Worm (Caenorhabditis elegans) whole organism, early embryonic: ENCODE measurements around the gene T26H5.10.

Experiments used
- B0310.2 ChIP-seq: sonication (generic microtip); optimal IDR thresholded peaks from 2 replicates; lab custom pipeline; 2016; ENCODE audit warnings: mild to moderate bottlenecking, missing genetic modification characterization, missing compliant biosample characterization
- F13C5.2 ChIP-seq: sonication (generic microtip); optimal IDR thresholded peaks from 2 replicates; lab custom pipeline; 2017; ENCODE audit warnings: mild to moderate bottlenecking, missing genetic modification characterization, inconsistent platforms, missing compliant biosample characterization
- aly-1 ChIP-seq: sonication (generic microtip); optimal IDR thresholded peaks from 2 replicates; lab custom pipeline; 2016; ENCODE audit warnings: missing genetic modification characterization, missing compliant biosample characterization
- ama-1 ChIP-seq: fragments of 150-350 bp; optimal IDR thresholded peaks from 2 replicates; lab custom pipeline; 2014
- ceh-13 ChIP-seq: fragments of 200-800 bp; sonication (Bioruptor generic); optimal IDR thresholded peaks from 2 replicates; lab custom pipeline; 2018; ENCODE audit warnings: mild to moderate bottlenecking, missing genetic modification characterization, missing compliant biosample characterization
- ceh-36 ChIP-seq: sonication (generic microtip); optimal IDR thresholded peaks from 2 replicates; lab custom pipeline; 2016; ENCODE audit warnings: missing genetic modification characterization, inconsistent platforms, missing compliant biosample characterization
- ets-7 ChIP-seq: sonication (generic microtip); optimal IDR thresholded peaks from 2 replicates; lab custom pipeline; 2016; ENCODE audit warnings: missing genotype, missing genetic modification characterization, missing compliant biosample characterization
- flt-1 ChIP-seq: fragments of 200-800 bp; sonication (Bioruptor generic); IDR thresholded peaks from 2 replicates; pipeline ENCODE4 v1.3.6; 2022; ENCODE audit warnings: missing genetic modification characterization, missing compliant biosample characterization
- hmbx-1 ChIP-seq: sonication (generic microtip); optimal IDR thresholded peaks from 2 replicates; lab custom pipeline; 2016; ENCODE audit warnings: mild to moderate bottlenecking, missing genetic modification characterization, missing compliant biosample characterization
- hmg-4 ChIP-seq: fragments of 200-800 bp; sonication (Bioruptor generic); optimal IDR thresholded peaks from 2 replicates; lab custom pipeline; 2018; ENCODE audit warnings: mild to moderate bottlenecking, missing genetic modification characterization, missing compliant biosample characterization
- hnd-1 ChIP-seq: sonication (generic microtip); optimal IDR thresholded peaks from 2 replicates; lab custom pipeline; 2016; ENCODE audit warnings: missing genetic modification characterization, missing compliant biosample characterization
- pes-1 ChIP-seq: fragments of 200-800 bp; sonication (Bioruptor generic); IDR thresholded peaks from 2 replicates; pipeline ENCODE4 v1.3.6; 2022; ENCODE audit warnings: missing genetic modification reagents, missing genetic modification characterization, missing compliant biosample characterization
- scrt-1 ChIP-seq: fragments of 200-800 bp; sonication (Bioruptor generic); IDR thresholded peaks from 2 replicates; pipeline ENCODE4 v1.3.6; 2022; ENCODE audit warnings: missing genetic modification characterization, missing compliant biosample characterization
- sea-1 ChIP-seq: fragments of 200-800 bp; sonication (Bioruptor generic); conservative IDR thresholded peaks from 2 replicates; pipeline ENCODE4 v1.3.6; 2022; ENCODE audit warnings: missing genetic modification characterization, missing compliant biosample characterization
- tbx-11 ChIP-seq: fragments of 200-800 bp; sonication (Bioruptor generic); IDR thresholded peaks from 2 replicates; pipeline ENCODE4 v1.3.6; 2022; ENCODE audit warnings: missing genetic modification characterization, missing compliant biosample characterization
- tbx-37 ChIP-seq: fragments of 200-800 bp; sonication (Bioruptor generic); conservative IDR thresholded peaks from 2 replicates; pipeline ENCODE4 v1.3.6; 2022; ENCODE audit warnings: missing genetic modification reagents, missing genetic modification characterization, missing compliant biosample characterization
- tra-4 ChIP-seq: sonication (generic microtip); optimal IDR thresholded peaks from 2 replicates; lab custom pipeline; 2017; ENCODE audit warnings: missing genetic modification characterization, missing compliant biosample characterization

T26H5.10 gene

ce11 chrV:15443708-15444107 is at the start of gene T26H5.10:
Gene T26H5.10 (minus strand): TSS chrV:15443808.
- TF ChIP-seq F13C5.2: no peak

- TF ChIP-seq B0310.2 (tag; lab: Kevin White, UChicago) (no peak), aly-1 (no peak), tbx-11 (no peak), hmbx-1 (tag; lab: Kevin White, UChicago) (no peak), hmg-4 (GFP tag; lab: Kevin White, UChicago) (no peak), ceh-13 (GFP tag; lab: Kevin White, UChicago) (no peak), ceh-36 (tag; lab: Kevin White, UChicago) (no peak), sea-1 (GFP tag; lab: Robert Waterston, UW) (no peak), flt-1 (GFP tag; lab: Robert Waterston, UW) (no peak), tbx-37 (GFP tag; lab: Robert Waterston, UW) (no peak), scrt-1 (no peak)
Observed at ce11 chrV:15492518-15492917, 48.9 kb upstream of the T26H5.10 start, which contains the start of gene str-264. Gene str-264 (minus strand): TSS chrV:15492618.

ce11 chrV:15487764-15488163 is 44.2 kb upstream of the T26H5.10 start, which contains the start of gene srw-21:
Gene srw-21 (plus strand): TSS chrV:15488064.
- no peak for TF ChIP-seq tbx-37 (GFP tag; lab: Robert Waterston, UW)
- TF ChIP-seq hmbx-1 (tag; lab: Kevin White, UChicago): no peak
- TF ChIP-seq scrt-1: no peak
- TF ChIP-seq sea-1 (GFP tag; lab: Robert Waterston, UW): no peak
- no peak for TF ChIP-seq F13C5.2
- no peak for TF ChIP-seq tra-4 (tag; lab: Kevin White, UChicago)
- TF ChIP-seq ceh-13 (GFP tag; lab: Kevin White, UChicago): no peak
- no peak for TF ChIP-seq hnd-1 (tag; lab: Kevin White, UChicago)
- TF ChIP-seq flt-1 (GFP tag; lab: Robert Waterston, UW): no peak
- no peak for TF ChIP-seq ama-1 (lab: Kevin White, UChicago)
- TF ChIP-seq aly-1: no peak
- no peak for TF ChIP-seq B0310.2 (tag; lab: Kevin White, UChicago)

DNA sequence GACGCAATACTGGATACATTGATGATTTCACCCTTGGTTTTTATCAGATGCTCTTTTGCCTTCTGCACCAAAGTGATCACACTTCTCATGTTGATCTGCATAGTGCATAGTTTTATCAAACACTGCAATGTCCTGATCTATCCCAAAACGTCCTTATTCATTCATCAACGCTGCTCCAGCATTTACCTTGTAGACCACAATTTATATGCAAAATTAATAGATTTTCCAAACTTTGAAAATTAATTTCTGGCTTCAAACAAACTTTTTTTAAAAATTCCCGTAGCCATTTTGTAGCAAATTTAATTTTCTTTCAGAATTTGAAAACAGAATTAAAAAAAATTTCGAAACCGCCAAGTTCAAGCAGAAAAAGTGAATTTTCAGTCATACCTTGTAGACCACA is 40.9 kb upstream of the T26H5.10 start, which contains the start of gene C06B8.3:
Gene C06B8.3 (minus strand): TSS at position 101 of the 400 bp plus-strand sequence.
- no peak for TF ChIP-seq sea-1 (GFP tag; lab: Robert Waterston, UW)
- no peak for TF ChIP-seq ets-7 (tag; lab: Kevin White, UChicago)
- no peak for TF ChIP-seq ceh-36 (tag; lab: Kevin White, UChicago)
- TF ChIP-seq hmg-4 (GFP tag; lab: Kevin White, UChicago): no peak
- no peak for TF ChIP-seq hnd-1 (tag; lab: Kevin White, UChicago)
- no peak for TF ChIP-seq tbx-37 (GFP tag; lab: Robert Waterston, UW)
- no peak for TF ChIP-seq hmbx-1 (tag; lab: Kevin White, UChicago)
- TF ChIP-seq pes-1 (GFP tag; lab: Robert Waterston, UW): no peak
- no peak for TF ChIP-seq ceh-13 (GFP tag; lab: Kevin White, UChicago)
- no peak for TF ChIP-seq B0310.2 (tag; lab: Kevin White, UChicago)
- no peak for TF ChIP-seq ama-1 (lab: Kevin White, UChicago)
- no peak for TF ChIP-seq tra-4 (tag; lab: Kevin White, UChicago)
- TF ChIP-seq scrt-1: no peak
- TF ChIP-seq aly-1: no peak

ce11 chrV:15483563-15483962 is 40.0 kb upstream of the T26H5.10 start:
- no peak for TF ChIP-seq ceh-13 (GFP tag; lab: Kevin White, UChicago)
- no peak for TF ChIP-seq hnd-1 (tag; lab: Kevin White, UChicago)
- no peak for TF ChIP-seq ceh-36 (tag; lab: Kevin White, UChicago)
- no peak for TF ChIP-seq tbx-11
- TF ChIP-seq ets-7 (tag; lab: Kevin White, UChicago): no peak

DNA sequence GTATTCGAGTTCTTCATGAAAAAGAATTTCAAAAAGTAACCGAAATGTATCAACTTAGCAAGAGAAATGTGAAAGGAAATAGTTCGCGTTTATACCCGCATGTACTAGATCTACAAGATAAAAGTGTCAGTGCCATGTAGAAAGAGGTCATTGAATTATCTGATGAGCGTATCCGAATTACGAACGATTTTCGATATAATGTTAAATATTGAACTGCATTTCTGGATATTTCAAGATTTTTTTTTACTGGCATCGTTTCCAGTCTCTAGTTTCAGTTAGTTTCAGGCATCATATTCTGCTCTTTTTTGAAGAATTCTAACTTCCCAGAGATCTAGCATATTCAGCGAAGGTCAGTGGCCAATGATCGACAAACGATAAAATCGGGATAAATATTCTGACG is 37.8 kb upstream of the T26H5.10 start, which contains the start of gene nhr-150:
Gene nhr-150 (minus strand): TSS at position 92 of the 400 bp plus-strand sequence.
- no peak for TF ChIP-seq ama-1 (lab: Kevin White, UChicago)
- no peak for TF ChIP-seq ceh-36 (tag; lab: Kevin White, UChicago)
- no peak for TF ChIP-seq hnd-1 (tag; lab: Kevin White, UChicago)
- no peak for TF ChIP-seq flt-1 (GFP tag; lab: Robert Waterston, UW)
- TF ChIP-seq B0310.2 (tag; lab: Kevin White, UChicago): no peak
- no peak for TF ChIP-seq sea-1 (GFP tag; lab: Robert Waterston, UW)
- TF ChIP-seq aly-1: no peak
- no peak for TF ChIP-seq F13C5.2
- no peak for TF ChIP-seq ceh-13 (GFP tag; lab: Kevin White, UChicago)
- no peak for TF ChIP-seq tbx-37 (GFP tag; lab: Robert Waterston, UW)
- TF ChIP-seq tbx-11: no peak

- TF ChIP-seq pes-1 (GFP tag; lab: Robert Waterston, UW) (no peak), scrt-1 (no peak), F13C5.2 (no peak), tbx-11 (no peak), tra-4 (tag; lab: Kevin White, UChicago) (no peak), flt-1 (GFP tag; lab: Robert Waterston, UW) (no peak)
Observed at ce11 chrV:15480505-15481075, 37.0 kb upstream of the T26H5.10 start.

- TF ChIP-seq tbx-37 (GFP tag; lab: Robert Waterston, UW): no peak
- no peak for TF ChIP-seq sea-1 (GFP tag; lab: Robert Waterston, UW)
- TF ChIP-seq hmbx-1 (tag; lab: Kevin White, UChicago): no peak
- TF ChIP-seq F13C5.2: no peak
- no peak for TF ChIP-seq ets-7 (tag; lab: Kevin White, UChicago)
- TF ChIP-seq B0310.2 (tag; lab: Kevin White, UChicago): no peak
- no peak for TF ChIP-seq flt-1 (GFP tag; lab: Robert Waterston, UW)
- no peak for TF ChIP-seq hnd-1 (tag; lab: Kevin White, UChicago)
- no peak for TF ChIP-seq tra-4 (tag; lab: Kevin White, UChicago)
- no peak for TF ChIP-seq ama-1 (lab: Kevin White, UChicago)
- TF ChIP-seq aly-1: no peak
- no peak for TF ChIP-seq tbx-11
- TF ChIP-seq hmg-4 (GFP tag; lab: Kevin White, UChicago): no peak
- no peak for TF ChIP-seq ceh-13 (GFP tag; lab: Kevin White, UChicago)
- no peak for TF ChIP-seq ceh-36 (tag; lab: Kevin White, UChicago)
- no peak for TF ChIP-seq pes-1 (GFP tag; lab: Robert Waterston, UW)
- no peak for TF ChIP-seq scrt-1
Observed at ce11 chrV:15479825-15480224, 36.2 kb upstream of the T26H5.10 start.
